Fruit fly (Drosophila melanogaster) whole organism, embryonic: ENCODE measurements around the gene Rbcn-3B.

Source experiments
- Bgb ChIP-seq: fragments of 200-800 bp; sonication (Bioruptor generic); IDR thresholded peaks from 2 replicates; pipeline ENCODE4 v1.3.6; 2022; ENCODE audit warnings: missing biosample characterization, missing genetic modification characterization; ENCODE audit not compliant: partially characterized antibody
- BtbVII ChIP-seq: fragments of 200-800 bp; sonication (Bioruptor generic); optimal IDR thresholded peaks from 3 replicates; lab custom pipeline; 2017; ENCODE audit warnings: missing biosample characterization, mild to moderate bottlenecking, missing genetic modification characterization
- CG10209 ChIP-seq: fragments of 200-800 bp; sonication (Bioruptor generic); optimal IDR thresholded peaks from 3 replicates; lab custom pipeline; 2017; ENCODE audit warnings: missing biosample characterization, mild to moderate bottlenecking, missing genetic modification characterization, missing genetic modification reagents
- CG10462 ChIP-seq: fragments of 200-800 bp; sonication (Bioruptor generic); optimal IDR thresholded peaks from 2 replicates; lab custom pipeline; 2016; ENCODE audit warnings: missing biosample characterization, missing genetic modification characterization
- CG12299 ChIP-seq: fragments of 200-800 bp; sonication (Bioruptor generic); optimal IDR thresholded peaks from 2 replicates; lab custom pipeline; 2018; ENCODE audit warnings: missing biosample characterization, mild to moderate bottlenecking, missing genetic modification characterization
- CG13296 ChIP-seq: fragments of 200-800 bp; sonication (Bioruptor generic); optimal IDR thresholded peaks from 3 replicates; lab custom pipeline; 2018; ENCODE audit warnings: missing biosample characterization, mild to moderate bottlenecking, missing genetic modification characterization
- CG14860 ChIP-seq: fragments of 200-800 bp; sonication (Bioruptor generic); IDR thresholded peaks from 3 replicates; pipeline ENCODE4 v1.3.6; 2022; ENCODE audit warnings: missing biosample characterization, missing genetic modification characterization; ENCODE audit not compliant: partially characterized antibody
- CG15696 ChIP-seq: fragments of 200-800 bp; sonication (Bioruptor generic); optimal IDR thresholded peaks from 2 replicates; lab custom pipeline; 2019; ENCODE audit warnings: missing biosample characterization, mild to moderate bottlenecking, missing genetic modification characterization, moderate library complexity
- CG1602 ChIP-seq: fragments of 200-800 bp; sonication (Bioruptor generic); optimal IDR thresholded peaks from 3 replicates; lab custom pipeline; 2016; ENCODE audit warnings: missing biosample characterization, missing genetic modification characterization
- CG16779 ChIP-seq: fragments of 200-800 bp; sonication (Bioruptor generic); IDR thresholded peaks from 2 replicates; pipeline ENCODE4 v1.3.6; 2022; ENCODE audit warnings: missing biosample characterization, missing genetic modification characterization
- CG17385 ChIP-seq: fragments of 200-800 bp; sonication (Bioruptor generic); optimal IDR thresholded peaks from 3 replicates; lab custom pipeline; 2018; ENCODE audit warnings: missing biosample characterization, mild to moderate bottlenecking, missing genetic modification characterization
- CG18764 ChIP-seq: fragments of 200-800 bp; sonication (Bioruptor generic); optimal IDR thresholded peaks from 3 replicates; lab custom pipeline; 2016; ENCODE audit warnings: missing biosample characterization, missing genetic modification characterization
- CG2116 ChIP-seq: fragments of 200-800 bp; sonication (Bioruptor generic); optimal IDR thresholded peaks from 3 replicates; lab custom pipeline; 2018; ENCODE audit warnings: missing biosample characterization, mild to moderate bottlenecking, missing genetic modification characterization
- CG31441 ChIP-seq: fragments of 200-800 bp; sonication (Bioruptor generic); IDR thresholded peaks from 2 replicates; pipeline ENCODE4 v1.3.6; 2022; ENCODE audit warnings: missing biosample characterization, missing genetic modification characterization
- CG3407 ChIP-seq: fragments of 200-800 bp; sonication (Bioruptor generic); optimal IDR thresholded peaks from 2 replicates; lab custom pipeline; 2018; ENCODE audit warnings: missing biosample characterization, mild to moderate bottlenecking, missing genetic modification characterization
- CG4617 ChIP-seq: fragments of 200-800 bp; sonication (Bioruptor generic); optimal IDR thresholded peaks from 3 replicates; lab custom pipeline; 2016; ENCODE audit warnings: missing biosample characterization, missing genetic modification characterization, borderline replicate concordance
- CG5180 ChIP-seq: fragments of 200-800 bp; sonication (Bioruptor generic); optimal IDR thresholded peaks from 3 replicates; lab custom pipeline; 2017; ENCODE audit warnings: missing biosample characterization, missing genetic modification characterization, mild to moderate bottlenecking, moderate library complexity, missing genetic modification reagents
- CG5245 ChIP-seq: fragments of 200-800 bp; sonication (Bioruptor generic); optimal IDR thresholded peaks from 3 replicates; lab custom pipeline; 2016; ENCODE audit warnings: missing biosample characterization, missing genetic modification characterization
- CG5953 ChIP-seq: fragments of 200-800 bp; sonication (Bioruptor generic); IDR thresholded peaks from 2 replicates; pipeline ENCODE4 v1.3.6; 2022; ENCODE audit warnings: missing biosample characterization, missing genetic modification characterization
- CG7271 ChIP-seq: fragments of 200-800 bp; sonication (Bioruptor generic); optimal IDR thresholded peaks from 2 replicates; lab custom pipeline; 2018; ENCODE audit warnings: missing biosample characterization, mild to moderate bottlenecking, missing genetic modification characterization, moderate library complexity
- CG8359 ChIP-seq: fragments of 200-800 bp; sonication (Bioruptor generic); optimal IDR thresholded peaks from 2 replicates; lab custom pipeline; 2017; ENCODE audit warnings: missing biosample characterization, mild to moderate bottlenecking, missing genetic modification characterization, borderline replicate concordance
- GATAe ChIP-seq: fragments of 200-800 bp; sonication (Bioruptor generic); conservative IDR thresholded peaks from 2 replicates; pipeline ENCODE4 v1.3.6; 2022; ENCODE audit warnings: missing biosample characterization, missing genetic modification characterization
- Hey ChIP-seq: fragments of 200-800 bp; sonication (Bioruptor generic); optimal IDR thresholded peaks from 3 replicates; lab custom pipeline; 2018; ENCODE audit warnings: missing biosample characterization, mild to moderate bottlenecking, missing genetic modification characterization
- Hr51 ChIP-seq, 2 experiments: fragments of 200-800 bp; sonication (Bioruptor generic); optimal IDR thresholded peaks; 2 replicates in 1 of 2; 3 replicates in 1 of 2; lab custom pipeline; 2016 to 2018; ENCODE audit warnings: missing biosample characterization in 2 of 2, missing genetic modification characterization in 2 of 2, mild to moderate bottlenecking in 1 of 2, moderate library complexity in 1 of 2
- NC2α ChIP-seq: fragments of 200-800 bp; sonication (Bioruptor generic); optimal IDR thresholded peaks from 2 replicates; lab custom pipeline; 2016; ENCODE audit warnings: missing biosample characterization, missing genetic modification characterization
- NfI ChIP-seq: fragments of 200-800 bp; sonication (Bioruptor generic); optimal IDR thresholded peaks from 3 replicates; lab custom pipeline; 2018; ENCODE audit warnings: missing biosample characterization, mild to moderate bottlenecking, missing genetic modification characterization, moderate library complexity
- Optix ChIP-seq: fragments of 200-800 bp; sonication (Bioruptor generic); IDR thresholded peaks from 3 replicates; pipeline ENCODE4 v1.3.6; 2022; ENCODE audit warnings: missing biosample characterization, missing genetic modification characterization
- Ptx1 ChIP-seq: fragments of 200-800 bp; sonication (Bioruptor generic); IDR thresholded peaks from 2 replicates; pipeline ENCODE4 v1.3.6; 2022; ENCODE audit warnings: missing biosample characterization, missing genetic modification characterization
- ase ChIP-seq: fragments of 200-800 bp; sonication (Bioruptor generic); IDR thresholded peaks from 3 replicates; pipeline ENCODE4 v1.3.6; 2022; ENCODE audit warnings: missing biosample characterization, missing genetic modification characterization
- ash1 ChIP-seq: fragments of 200-800 bp; sonication (Bioruptor generic); optimal IDR thresholded peaks from 2 replicates; lab custom pipeline; 2018; ENCODE audit warnings: missing biosample characterization, mild to moderate bottlenecking, missing genetic modification characterization
- bigmax ChIP-seq: fragments of 200-800 bp; sonication (Bioruptor generic); optimal IDR thresholded peaks from 2 replicates; lab custom pipeline; 2018; ENCODE audit warnings: missing biosample characterization, mild to moderate bottlenecking, missing genetic modification characterization
- bowl ChIP-seq: fragments of 200-800 bp; sonication (Bioruptor generic); IDR thresholded peaks from 2 replicates; pipeline ENCODE4 v1.3.6; 2022; ENCODE audit warnings: missing biosample characterization, missing genetic modification characterization
- btn ChIP-seq: fragments of 200-800 bp; sonication (Bioruptor generic); optimal IDR thresholded peaks from 2 replicates; lab custom pipeline; 2016; ENCODE audit warnings: missing biosample characterization, missing genetic modification characterization
- cad ChIP-seq: fragments of >200 bp; optimal IDR thresholded peaks from 2 replicates; lab custom pipeline; 2017; ENCODE audit warnings: missing biosample characterization, missing genetic modification characterization
- danr ChIP-seq: fragments of 200-800 bp; sonication (Bioruptor generic); IDR thresholded peaks from 2 replicates; pipeline ENCODE4 v1.3.6; 2022; ENCODE audit warnings: missing biosample characterization, missing genetic modification characterization
- eve ChIP-seq, 2 experiments: fragments of >200 bp; optimal IDR thresholded peaks; 2 replicates each; lab custom pipeline; 2017; ENCODE audit warnings: missing biosample characterization in 2 of 2, missing genetic modification characterization in 2 of 2
- eyg ChIP-seq: fragments of 200-800 bp; sonication (Bioruptor generic); optimal IDR thresholded peaks from 3 replicates; lab custom pipeline; 2016; ENCODE audit warnings: missing biosample characterization, missing genetic modification characterization
- fd102C ChIP-seq: fragments of 200-800 bp; sonication (Bioruptor generic); optimal IDR thresholded peaks from 2 replicates; lab custom pipeline; 2018; ENCODE audit warnings: missing biosample characterization, mild to moderate bottlenecking, missing genetic modification characterization, moderate library complexity
- fd3F ChIP-seq: fragments of 200-800 bp; sonication (Bioruptor generic); optimal IDR thresholded peaks from 2 replicates; lab custom pipeline; 2018; ENCODE audit warnings: missing biosample characterization, mild to moderate bottlenecking, missing genetic modification characterization, moderate library complexity
- grn ChIP-seq: fragments of 200-800 bp; sonication (Bioruptor generic); optimal IDR thresholded peaks from 3 replicates; lab custom pipeline; 2017; ENCODE audit warnings: missing biosample characterization, missing genetic modification characterization
- gro ChIP-seq: fragments of 200-800 bp; sonication (Bioruptor generic); optimal IDR thresholded peaks from 2 replicates; lab custom pipeline; 2016; ENCODE audit warnings: missing biosample characterization, missing genetic modification characterization
- hkb ChIP-seq, 2 experiments: fragments of 200-800 bp in 1 of 2; fragments of >200 bp in 1 of 2; sonication (Bioruptor generic) in 1 of 2; IDR thresholded peaks in 1 of 2; optimal IDR thresholded peaks in 1 of 2; 2 replicates each; pipeline versions ENCODE4 v1.3.6 to Lab custom; 2017 to 2022; ENCODE audit warnings: missing biosample characterization in 1 of 2, missing genetic modification characterization in 1 of 2
- hth ChIP-seq: fragments of >200 bp; optimal IDR thresholded peaks from 2 replicates; lab custom pipeline; 2017; ENCODE audit warnings: inconsistent platforms
- jing ChIP-seq: fragments of 200-800 bp; sonication (Bioruptor generic); optimal IDR thresholded peaks from 2 replicates; lab custom pipeline; 2018; ENCODE audit warnings: missing biosample characterization, mild to moderate bottlenecking, missing genetic modification characterization
- ken ChIP-seq: fragments of 200-800 bp; sonication (Bioruptor generic); IDR thresholded peaks from 3 replicates; pipeline ENCODE4 v1.3.6; 2022; ENCODE audit warnings: missing biosample characterization, missing genetic modification characterization
- nmo ChIP-seq: fragments of 200-800 bp; sonication (Bioruptor generic); optimal IDR thresholded peaks from 2 replicates; lab custom pipeline; 2018; ENCODE audit warnings: missing biosample characterization, mild to moderate bottlenecking, missing genetic modification characterization, moderate library complexity
- pzg ChIP-seq: fragments of 200-800 bp; sonication (Bioruptor generic); optimal IDR thresholded peaks from 3 replicates; lab custom pipeline; 2018; ENCODE audit warnings: missing biosample characterization, mild to moderate bottlenecking, missing genetic modification characterization, moderate library complexity
- sc ChIP-seq, 3 experiments: fragments of >200 bp in 2 of 3; fragments of 200-800 bp in 1 of 3; sonication (Bioruptor generic) in 1 of 3; optimal IDR thresholded peaks; 2 replicates in 2 of 3; 3 replicates in 1 of 3; lab custom pipeline; 2017; ENCODE audit warnings: mild to moderate bottlenecking in 1 of 3, missing biosample characterization in 1 of 3, missing genetic modification characterization in 1 of 3, missing genetic modification reagents in 1 of 3
- tll ChIP-seq, 2 experiments: fragments of 200-800 bp in 1 of 2; fragments of >200 bp in 1 of 2; sonication (Bioruptor generic) in 1 of 2; optimal IDR thresholded peaks; 2 replicates each; lab custom pipeline; 2017 to 2019; ENCODE audit warnings: missing biosample characterization in 2 of 2, missing genetic modification characterization in 2 of 2, mild to moderate bottlenecking in 1 of 2, moderate library complexity in 1 of 2

Gene Rbcn-3B

DNA sequence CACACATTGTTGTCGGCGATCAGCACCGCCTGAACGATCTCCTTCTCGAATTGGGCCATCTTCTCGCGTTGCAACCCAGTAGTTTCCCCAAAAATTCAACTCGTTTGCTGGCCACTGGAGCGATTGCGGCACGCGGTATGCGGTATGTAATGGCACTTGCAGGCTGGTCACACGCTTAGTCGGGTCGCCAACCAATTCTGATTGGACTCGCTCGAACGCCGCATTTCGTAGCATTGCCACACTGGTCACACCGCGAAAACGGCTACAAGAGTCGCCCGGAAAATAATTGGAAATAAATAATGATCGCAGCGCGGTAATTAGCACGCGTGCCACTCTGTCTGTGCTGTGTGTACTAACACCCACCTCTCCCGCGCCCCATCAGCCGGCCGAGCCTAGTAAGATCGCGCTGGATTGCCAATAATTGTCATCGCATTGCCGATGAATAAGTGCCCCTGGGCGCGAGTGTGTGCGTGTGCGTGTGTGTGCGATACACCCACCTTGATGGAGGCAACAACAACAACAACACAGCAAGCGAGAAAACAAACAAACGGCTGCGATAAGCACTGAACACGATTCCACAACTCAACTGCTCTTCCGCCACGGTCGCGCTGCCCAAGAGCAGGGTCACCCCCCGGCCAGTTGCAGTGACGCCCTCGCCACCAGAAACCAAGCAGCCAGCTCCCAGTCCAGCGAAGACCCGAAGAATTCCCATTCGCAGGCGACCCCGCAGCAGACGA, 14.2 kb downstream of the Rbcn-3B start, which contains the start of the genes eIF2Bepsilon and Ocrl (continued):
- TF ChIP-seq CG3407, result no peak
- TF ChIP-seq CG15696, result no peak
- no peak for TF ChIP-seq btn
- no peak for TF ChIP-seq Optix (GFP tag; lab: Robert Waterston, UW)
- TF ChIP-seq eyg (GFP tag; lab: Kevin White, UChicago), result no peak
- no peak for TF ChIP-seq CG31441
- TF ChIP-seq bowl (GFP tag; lab: Robert Waterston, UW), result no peak
- no peak for TF ChIP-seq eve (GFP tag; optimal IDR thresholded peaks at IDR 0.05; lab: Kevin White, UChicago)
- no peak for TF ChIP-seq grn (GFP tag; lab: Kevin White, UChicago)
- no peak for TF ChIP-seq jing (GFP tag; lab: Kevin White, UChicago)
- TF ChIP-seq CG5245 (GFP tag; lab: Kevin White, UChicago), result no peak
- no peak for TF ChIP-seq fd102C (GFP tag; lab: Kevin White, UChicago)
- TF ChIP-seq tll (GFP tag; optimal IDR thresholded peaks at IDR 0.05; lab: Kevin White, UChicago), result no peak
- TF ChIP-seq CG14860 (GFP tag; lab: Robert Waterston, UW), result no peak
- no peak for TF ChIP-seq NfI
- TF ChIP-seq danr (GFP tag; lab: Robert Waterston, UW), result no peak
- no peak for TF ChIP-seq ash1
- TF ChIP-seq Hey, result no peak
- TF ChIP-seq NC2α (GFP tag; lab: Kevin White, UChicago), result no peak
- no peak for TF ChIP-seq cad (GFP tag; lab: Kevin White, UChicago)
- TF ChIP-seq bigmax (GFP tag; lab: Kevin White, UChicago), result no peak
- no peak for TF ChIP-seq CG10209
- TF ChIP-seq pzg, result peak; percentile 98
- TF ChIP-seq ken (GFP tag; lab: Robert Waterston, UW), result no peak
- no peak for TF ChIP-seq hth (lab: Kevin White, UChicago)
- no peak for TF ChIP-seq CG18764 (GFP tag; lab: Kevin White, UChicago)
- TF ChIP-seq CG8359 (GFP tag; lab: Kevin White, UChicago), result no peak
- no peak for TF ChIP-seq CG16779 (GFP tag; lab: Robert Waterston, UW)
- no peak for TF ChIP-seq CG5953
- TF ChIP-seq CG2116 (GFP tag; lab: Kevin White, UChicago), result peak; percentile 66
- TF ChIP-seq BtbVII (GFP tag; lab: Kevin White, UChicago), result no peak
- TF ChIP-seq ase (GFP tag; lab: Robert Waterston, UW), result no peak
- no peak for TF ChIP-seq Bgb (GFP tag; lab: Robert Waterston, UW)
- TF ChIP-seq CG13296 (GFP tag; lab: Kevin White, UChicago), result no peak
- TF ChIP-seq fd3F, result no peak
- TF ChIP-seq CG17385 (GFP tag; lab: Kevin White, UChicago), result no peak
- TF ChIP-seq Ptx1 (GFP tag; lab: Robert Waterston, UW), result no peak
- no peak for TF ChIP-seq CG7271
- TF ChIP-seq GATAe (GFP tag; lab: Robert Waterston, UW), result no peak
- no peak for TF ChIP-seq CG1602 (GFP tag; lab: Kevin White, UChicago)
- no peak for TF ChIP-seq CG5180 (GFP tag; lab: Kevin White, UChicago)
- peak; percentile 42 for TF ChIP-seq gro
- no peak for TF ChIP-seq Hr51 (GFP tag; optimal IDR thresholded peaks at IDR 0.05; lab: Kevin White, UChicago)
- peak; percentile 92 for TF ChIP-seq CG4617 (GFP tag; lab: Kevin White, UChicago)
- TF ChIP-seq nmo (GFP tag; lab: Kevin White, UChicago), result peak; percentile 39
- no peak for TF ChIP-seq hkb (optimal IDR thresholded peaks at IDR 0.05; lab: Kevin White, UChicago)
- no peak for TF ChIP-seq hkb (GFP tag; IDR thresholded peaks at IDR 0.05; lab: Robert Waterston, UW)
- no peak for TF ChIP-seq CG10462 (GFP tag; lab: Kevin White, UChicago)
- TF ChIP-seq sc (optimal IDR thresholded peaks at IDR 0.05; lab: Kevin White, UChicago), result no peak
- no peak for TF ChIP-seq sc (GFP tag; optimal IDR thresholded peaks at IDR 0.05; lab: Kevin White, UChicago)
- no peak for TF ChIP-seq CG12299 (tag; lab: Kevin White, UChicago)
